Worm (Caenorhabditis elegans): ENCODE results near the gene C05C8.8.
"Not testable (repeated sequence)": the region's sequence is repeated elsewhere in the genome, so short reads cannot be mapped to it uniquely, and the experiment has no call there.

Gene C05C8.8

DNA sequence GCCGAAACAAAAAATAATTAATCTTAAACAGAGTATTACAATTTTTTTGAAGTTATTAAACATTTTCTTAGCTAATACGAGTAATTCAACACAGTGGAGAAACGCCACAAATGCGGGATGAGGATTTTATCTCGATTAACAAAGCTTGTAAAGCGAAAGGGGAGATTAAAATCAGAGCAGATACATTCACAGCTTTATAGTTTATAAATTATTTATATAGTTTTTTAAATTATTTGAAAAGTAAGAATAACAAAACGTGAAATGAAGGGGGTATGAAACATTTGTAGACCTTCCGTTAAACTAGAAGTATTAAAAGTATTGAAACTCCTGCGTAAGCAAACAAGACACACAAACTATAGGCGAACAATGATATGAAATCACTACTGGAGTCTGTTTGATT is at the start of gene C05C8.8:
TSS of gene C05C8.8 (minus strand) at position 101 of the 400 bp plus-strand sequence.
- TF ChIP-seq F44E2.7 (GFP tag; IDR thresholded peaks at IDR 0.05) (no peak), madf-5 (GFP tag; IDR thresholded peaks at IDR 0.05) (no peak), nhr-10 (tag; optimal IDR thresholded peaks at IDR 0.05) (no peak), saeg-2 (GFP tag; IDR thresholded peaks at IDR 0.05) (no peak), daf-19 (GFP tag; conservative IDR thresholded peaks at IDR 0.05) (no peak), lir-3 (tag; optimal IDR thresholded peaks at IDR 0.05) (no peak), ceh-82 (tag; optimal IDR thresholded peaks at IDR 0.05) (no peak), mdl-1 (tag; optimal IDR thresholded peaks at IDR 0.05) (no peak), pha-4 (GFP tag; IDR thresholded peaks at IDR 0.05) (no peak), pha-4 (tag; optimal IDR thresholded peaks at IDR 0.05) (no peak)

DNA sequence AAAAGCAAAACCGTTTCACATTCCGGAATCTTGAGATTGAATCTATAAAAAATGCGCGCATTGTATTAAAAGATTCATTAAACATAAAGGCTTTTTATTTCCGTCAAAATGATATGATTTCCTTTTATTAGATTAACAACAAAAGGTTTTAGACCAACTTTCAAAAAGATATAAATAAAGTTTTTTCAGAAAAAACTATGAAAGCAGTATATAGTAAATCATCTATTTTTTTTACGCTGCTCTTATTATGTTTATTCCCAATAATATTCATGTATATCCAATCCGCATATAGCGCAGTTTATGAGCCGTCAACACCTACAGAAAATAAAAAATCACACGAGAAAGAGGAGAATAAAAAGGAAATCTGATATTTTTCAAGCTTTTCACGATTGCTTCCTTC is 49.5 kb upstream of the C05C8.8 start, which contains the start of gene F07G11.2:
TSS of gene F07G11.2 (plus strand) at position 301 of the 400 bp plus-strand sequence.
- not testable (repeated sequence) for TF ChIP-seq nhr-10, ztf-11, ceh-82 (tag; optimal IDR thresholded peaks at IDR 0.05)

DNA sequence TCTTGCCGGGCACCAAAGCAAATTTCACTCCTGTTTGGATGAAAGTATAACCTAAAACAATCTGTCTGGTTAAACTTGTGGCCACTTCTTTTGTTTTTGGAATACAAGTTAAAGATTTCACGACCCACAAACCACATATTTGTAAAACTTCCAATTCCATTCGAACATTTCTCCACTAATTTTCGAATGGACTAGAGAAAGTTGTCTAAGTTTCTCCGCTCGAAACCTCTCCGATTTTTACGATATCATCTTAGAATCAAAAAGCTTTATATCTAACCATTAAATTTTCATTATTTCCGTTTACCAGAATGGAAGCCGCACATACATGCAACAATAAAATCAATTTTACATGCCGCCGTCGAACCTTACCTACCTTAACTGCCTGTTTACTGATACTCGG is 43.5 kb upstream of the C05C8.8 start, which contains the start of gene F07G11.3:
TSS of gene F07G11.3 (plus strand) at position 301 of the 400 bp plus-strand sequence.
- TF ChIP-seq unc-62 (GFP tag; optimal IDR thresholded peaks at IDR 0.05 in 1 of 2) (peak in 1 of 2 experiments; percentile 55), unc-62 (tag; optimal IDR thresholded peaks at IDR 0.05) (no peak), lsy-2 (tag; optimal IDR thresholded peaks at IDR 0.05) (no peak)

DNA sequence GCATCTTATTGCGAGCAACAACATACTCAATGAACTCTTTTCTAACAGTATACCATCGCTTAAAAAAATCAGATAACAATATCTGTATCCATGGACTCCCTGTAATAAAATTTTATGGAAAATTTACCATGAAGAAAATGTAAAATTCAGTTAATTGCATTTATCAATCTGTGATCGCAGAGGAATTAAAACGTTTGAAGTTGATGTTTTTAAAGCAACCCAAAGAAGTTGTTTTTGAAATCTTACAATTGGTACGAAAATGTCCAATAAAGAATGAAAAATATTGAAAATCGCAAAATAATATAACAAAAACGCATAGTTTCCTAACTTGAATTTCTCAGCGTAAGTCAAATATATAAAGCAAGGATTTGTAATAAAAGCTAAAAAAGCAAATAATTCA is 42.3 kb upstream of the C05C8.8 start, which contains the start of gene srj-32:
TSS of gene srj-32 (minus strand) at position 101 of the 400 bp plus-strand sequence.
- TF ChIP-seq zip-2 (tag; optimal IDR thresholded peaks at IDR 0.05) (no peak), F44E2.7 (GFP tag; IDR thresholded peaks at IDR 0.05) (no peak), mes-2 (tag; optimal IDR thresholded peaks at IDR 0.05; ENCODE audit: poor library complexity, severe bottlenecking) (no peak), madf-9 (GFP tag; conservative IDR thresholded peaks at IDR 0.05) (no peak), lin-15B (tag; optimal IDR thresholded peaks at IDR 0.05) (no peak), skn-1 (tag; optimal IDR thresholded peaks at IDR 0.05) (no peak), spr-1 (tag; optimal IDR thresholded peaks at IDR 0.05) (no peak), nhr-237 (tag; optimal IDR thresholded peaks at IDR 0.05) (no peak), nhr-102 (tag; optimal IDR thresholded peaks at IDR 0.05) (no peak), hmg-1.1 (GFP tag; IDR thresholded peaks at IDR 0.05) (no peak), T26A8.4 (GFP tag; IDR thresholded peaks at IDR 0.05) (no peak), Y105C5A.15 (GFP tag; IDR thresholded peaks at IDR 0.05) (no peak), daf-12 (tag; optimal IDR thresholded peaks at IDR 0.05) (no peak), lin-38 (GFP tag; IDR thresholded peaks at IDR 0.05) (no peak), lim-7 (GFP tag; IDR thresholded peaks at IDR 0.05) (no peak), mep-1 (tag; optimal IDR thresholded peaks at IDR 0.05) (no peak), nhr-42 (GFP tag; IDR thresholded peaks at IDR 0.05) (no peak), unc-39 (tag; optimal IDR thresholded peaks at IDR 0.05) (no peak), F37D6.2 (tag; optimal IDR thresholded peaks at IDR 0.05) (no peak), vab-7 (GFP tag; IDR thresholded peaks at IDR 0.05) (no peak)

DNA sequence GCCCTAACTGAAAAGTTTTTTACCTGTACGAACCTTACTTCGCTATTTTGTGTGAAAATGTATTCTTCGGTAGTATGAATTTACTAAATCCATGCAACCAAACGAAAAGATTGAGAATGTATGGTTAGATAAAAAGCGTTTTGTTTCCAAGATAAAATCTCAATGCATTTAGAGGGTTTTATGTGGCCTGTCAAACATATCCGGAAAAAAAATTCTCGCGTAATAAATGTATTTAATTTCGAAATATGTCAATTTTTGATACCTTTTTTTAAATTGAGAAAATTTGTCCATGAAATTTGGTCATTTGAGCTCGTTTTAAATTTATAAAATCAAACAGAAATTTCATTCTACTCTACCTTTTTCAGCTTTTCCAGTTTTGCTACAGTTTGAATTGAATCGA is 40.3 kb upstream of the C05C8.8 start, which contains the start of gene F07G11.4:
TSS of gene F07G11.4 (minus strand) at position 101 of the 400 bp plus-strand sequence.
- TF ChIP-seq unc-39 (tag; optimal IDR thresholded peaks at IDR 0.05) (no peak), mdt-29 (GFP tag; IDR thresholded peaks at IDR 0.05) (no peak), mes-2 (tag; optimal IDR thresholded peaks at IDR 0.05; ENCODE audit: poor library complexity, severe bottlenecking) (no peak), ces-1 (GFP tag; optimal IDR thresholded peaks at IDR 0.05) (no peak), nhr-237 (tag; optimal IDR thresholded peaks at IDR 0.05) (no peak), T26A8.4 (GFP tag; IDR thresholded peaks at IDR 0.05) (no peak)
